Worm (Caenorhabditis elegans) whole organism, early embryonic: ENCODE measurements around the gene clec-140.

Experiments
- B0310.2 ChIP-seq: sonication (generic microtip); optimal IDR thresholded peaks from 2 replicates; lab custom pipeline; 2016; ENCODE audit warnings: mild to moderate bottlenecking, missing genetic modification characterization, missing compliant biosample characterization
- F13C5.2 ChIP-seq: sonication (generic microtip); optimal IDR thresholded peaks from 2 replicates; lab custom pipeline; 2017; ENCODE audit warnings: mild to moderate bottlenecking, missing genetic modification characterization, inconsistent platforms, missing compliant biosample characterization
- aly-1 ChIP-seq: sonication (generic microtip); optimal IDR thresholded peaks from 2 replicates; lab custom pipeline; 2016; ENCODE audit warnings: missing genetic modification characterization, missing compliant biosample characterization
- ama-1 ChIP-seq: fragments of 150-350 bp; optimal IDR thresholded peaks from 2 replicates; lab custom pipeline; 2014
- ceh-13 ChIP-seq: fragments of 200-800 bp; sonication (Bioruptor generic); optimal IDR thresholded peaks from 2 replicates; lab custom pipeline; 2018; ENCODE audit warnings: mild to moderate bottlenecking, missing genetic modification characterization, missing compliant biosample characterization
- ceh-36 ChIP-seq: sonication (generic microtip); optimal IDR thresholded peaks from 2 replicates; lab custom pipeline; 2016; ENCODE audit warnings: missing genetic modification characterization, inconsistent platforms, missing compliant biosample characterization
- ets-7 ChIP-seq: sonication (generic microtip); optimal IDR thresholded peaks from 2 replicates; lab custom pipeline; 2016; ENCODE audit warnings: missing genotype, missing genetic modification characterization, missing compliant biosample characterization
- flt-1 ChIP-seq: fragments of 200-800 bp; sonication (Bioruptor generic); IDR thresholded peaks from 2 replicates; pipeline ENCODE4 v1.3.6; 2022; ENCODE audit warnings: missing genetic modification characterization, missing compliant biosample characterization
- hmbx-1 ChIP-seq: sonication (generic microtip); optimal IDR thresholded peaks from 2 replicates; lab custom pipeline; 2016; ENCODE audit warnings: mild to moderate bottlenecking, missing genetic modification characterization, missing compliant biosample characterization
- hmg-4 ChIP-seq: fragments of 200-800 bp; sonication (Bioruptor generic); optimal IDR thresholded peaks from 2 replicates; lab custom pipeline; 2018; ENCODE audit warnings: mild to moderate bottlenecking, missing genetic modification characterization, missing compliant biosample characterization
- hnd-1 ChIP-seq: sonication (generic microtip); optimal IDR thresholded peaks from 2 replicates; lab custom pipeline; 2016; ENCODE audit warnings: missing genetic modification characterization, missing compliant biosample characterization
- pes-1 ChIP-seq: fragments of 200-800 bp; sonication (Bioruptor generic); IDR thresholded peaks from 2 replicates; pipeline ENCODE4 v1.3.6; 2022; ENCODE audit warnings: missing genetic modification reagents, missing genetic modification characterization, missing compliant biosample characterization
- scrt-1 ChIP-seq: fragments of 200-800 bp; sonication (Bioruptor generic); IDR thresholded peaks from 2 replicates; pipeline ENCODE4 v1.3.6; 2022; ENCODE audit warnings: missing genetic modification characterization, missing compliant biosample characterization
- sea-1 ChIP-seq: fragments of 200-800 bp; sonication (Bioruptor generic); conservative IDR thresholded peaks from 2 replicates; pipeline ENCODE4 v1.3.6; 2022; ENCODE audit warnings: missing genetic modification characterization, missing compliant biosample characterization
- tbx-11 ChIP-seq: fragments of 200-800 bp; sonication (Bioruptor generic); IDR thresholded peaks from 2 replicates; pipeline ENCODE4 v1.3.6; 2022; ENCODE audit warnings: missing genetic modification characterization, missing compliant biosample characterization
- tbx-37 ChIP-seq: fragments of 200-800 bp; sonication (Bioruptor generic); conservative IDR thresholded peaks from 2 replicates; pipeline ENCODE4 v1.3.6; 2022; ENCODE audit warnings: missing genetic modification reagents, missing genetic modification characterization, missing compliant biosample characterization
- tra-4 ChIP-seq: sonication (generic microtip); optimal IDR thresholded peaks from 2 replicates; lab custom pipeline; 2017; ENCODE audit warnings: missing genetic modification characterization, missing compliant biosample characterization

The clec-140 gene

ce11 chrII:4655834-4656233 lies 17.0 kb upstream of the clec-140 start, which contains the start of gene fut-6:
fut-6 (minus strand) TSS chrII:4655934.
- TF ChIP-seq B0310.2 (tag; lab: Kevin White, UChicago) (no peak), pes-1 (GFP tag; lab: Robert Waterston, UW) (no peak), ama-1 (lab: Kevin White, UChicago) (no peak), ceh-36 (no peak), sea-1 (GFP tag; lab: Robert Waterston, UW) (no peak), hnd-1 (tag; lab: Kevin White, UChicago) (no peak), scrt-1 (GFP tag; lab: Robert Waterston, UW) (no peak), ceh-13 (GFP tag; lab: Kevin White, UChicago) (no peak), hmg-4 (no peak), tbx-11 (GFP tag; lab: Robert Waterston, UW) (no peak), hmbx-1 (tag; lab: Kevin White, UChicago) (no peak), flt-1 (no peak), F13C5.2 (no peak), tra-4 (no peak), tbx-37 (no peak), ets-7 (tag; lab: Kevin White, UChicago) (no peak), aly-1 (tag; lab: Kevin White, UChicago) (no peak)

ce11 chrII:4657370-4657769 lies 15.5 kb upstream of the clec-140 start:
- TF ChIP-seq hmbx-1 (tag; lab: Kevin White, UChicago) (no peak), pes-1 (GFP tag; lab: Robert Waterston, UW) (no peak), ceh-36 (no peak), hnd-1 (tag; lab: Kevin White, UChicago) (no peak), flt-1 (no peak), ama-1 (lab: Kevin White, UChicago) (no peak), ets-7 (tag; lab: Kevin White, UChicago) (no peak), tbx-37 (no peak)

ce11 chrII:4658245-4658644 lies 14.6 kb upstream of the clec-140 start:
- TF ChIP-seq ama-1 (lab: Kevin White, UChicago) = no peak

- no peak for TF ChIP-seq F13C5.2
- TF ChIP-seq hmbx-1 (tag; lab: Kevin White, UChicago) = no peak
- TF ChIP-seq B0310.2 (tag; lab: Kevin White, UChicago) = no peak
- no peak for TF ChIP-seq tra-4
- TF ChIP-seq ceh-36 = no peak
- TF ChIP-seq tbx-11 (GFP tag; lab: Robert Waterston, UW) = no peak
- no peak for TF ChIP-seq aly-1 (tag; lab: Kevin White, UChicago)
- no peak for TF ChIP-seq tbx-37
- no peak for TF ChIP-seq ama-1 (lab: Kevin White, UChicago)
- TF ChIP-seq hnd-1 (tag; lab: Kevin White, UChicago) = no peak
- TF ChIP-seq sea-1 (GFP tag; lab: Robert Waterston, UW) = no peak
- no peak for TF ChIP-seq hmg-4
- TF ChIP-seq ets-7 (tag; lab: Kevin White, UChicago) = no peak
- TF ChIP-seq flt-1 = no peak
- TF ChIP-seq scrt-1 (GFP tag; lab: Robert Waterston, UW) = no peak
- TF ChIP-seq ceh-13 (GFP tag; lab: Kevin White, UChicago) = no peak
- TF ChIP-seq pes-1 (GFP tag; lab: Robert Waterston, UW) = no peak
These were observed 11.6 kb upstream of the clec-140 start, which contains the start of gene T05A7.13 for ce11 chrII:4661278-4661677. T05A7.13 (minus strand) TSS chrII:4661378.

ce11 chrII:4663186-4663585 lies 9.7 kb upstream of the clec-140 start, which contains the start of gene T05A7.12:
T05A7.12 (minus strand) TSS chrII:4663286.
- TF ChIP-seq aly-1 (tag; lab: Kevin White, UChicago) (no peak), flt-1 (no peak), ceh-13 (GFP tag; lab: Kevin White, UChicago) (no peak), scrt-1 (GFP tag; lab: Robert Waterston, UW) (no peak), hnd-1 (tag; lab: Kevin White, UChicago) (no peak), ceh-36 (no peak), F13C5.2 (no peak), B0310.2 (tag; lab: Kevin White, UChicago) (no peak), pes-1 (GFP tag; lab: Robert Waterston, UW) (no peak), hmbx-1 (tag; lab: Kevin White, UChicago) (no peak), tbx-37 (no peak), ets-7 (tag; lab: Kevin White, UChicago) (no peak), sea-1 (GFP tag; lab: Robert Waterston, UW) (no peak), tbx-11 (GFP tag; lab: Robert Waterston, UW) (no peak), ama-1 (lab: Kevin White, UChicago) (no peak), hmg-4 (no peak)

ce11 chrII:4665359-4665758 lies 7.5 kb upstream of the clec-140 start, which contains the start of gene T05A7.11:
T05A7.11 (minus strand) TSS chrII:4665459.
- TF ChIP-seq pes-1 (GFP tag; lab: Robert Waterston, UW) (no peak), tbx-37 (no peak), hmg-4 (no peak), tra-4 (no peak), hmbx-1 (tag; lab: Kevin White, UChicago) (no peak), B0310.2 (tag; lab: Kevin White, UChicago) (no peak), flt-1 (no peak), ceh-13 (GFP tag; lab: Kevin White, UChicago) (no peak), ama-1 (lab: Kevin White, UChicago) (no peak), scrt-1 (GFP tag; lab: Robert Waterston, UW) (no peak), tbx-11 (GFP tag; lab: Robert Waterston, UW) (no peak), sea-1 (GFP tag; lab: Robert Waterston, UW) (no peak), aly-1 (tag; lab: Kevin White, UChicago) (no peak), ceh-36 (no peak)

ce11 chrII:4667572-4667971 lies 5.3 kb upstream of the clec-140 start, which contains the start of gene fut-5:
fut-5 (minus strand) TSS chrII:4667672.
- no peak for TF ChIP-seq pes-1 (GFP tag; lab: Robert Waterston, UW)
- no peak for TF ChIP-seq ets-7 (tag; lab: Kevin White, UChicago)
- no peak for TF ChIP-seq tbx-37
- TF ChIP-seq tbx-11 (GFP tag; lab: Robert Waterston, UW) = no peak
- TF ChIP-seq flt-1 = no peak
- TF ChIP-seq ceh-13 (GFP tag; lab: Kevin White, UChicago) = no peak
- TF ChIP-seq hnd-1 (tag; lab: Kevin White, UChicago) = no peak
- TF ChIP-seq scrt-1 (GFP tag; lab: Robert Waterston, UW) = no peak
- no peak for TF ChIP-seq tra-4
- TF ChIP-seq sea-1 (GFP tag; lab: Robert Waterston, UW) = no peak
- TF ChIP-seq hmg-4 = no peak
- TF ChIP-seq aly-1 (tag; lab: Kevin White, UChicago) = no peak
- no peak for TF ChIP-seq F13C5.2
- TF ChIP-seq ama-1 (lab: Kevin White, UChicago) = no peak
- TF ChIP-seq hmbx-1 (tag; lab: Kevin White, UChicago) = no peak
- no peak for TF ChIP-seq ceh-36
- no peak for TF ChIP-seq B0310.2 (tag; lab: Kevin White, UChicago)
